Worm (Caenorhabditis elegans): ENCODE data around the gene mlcd-1.

The mlcd-1 gene

DNA sequence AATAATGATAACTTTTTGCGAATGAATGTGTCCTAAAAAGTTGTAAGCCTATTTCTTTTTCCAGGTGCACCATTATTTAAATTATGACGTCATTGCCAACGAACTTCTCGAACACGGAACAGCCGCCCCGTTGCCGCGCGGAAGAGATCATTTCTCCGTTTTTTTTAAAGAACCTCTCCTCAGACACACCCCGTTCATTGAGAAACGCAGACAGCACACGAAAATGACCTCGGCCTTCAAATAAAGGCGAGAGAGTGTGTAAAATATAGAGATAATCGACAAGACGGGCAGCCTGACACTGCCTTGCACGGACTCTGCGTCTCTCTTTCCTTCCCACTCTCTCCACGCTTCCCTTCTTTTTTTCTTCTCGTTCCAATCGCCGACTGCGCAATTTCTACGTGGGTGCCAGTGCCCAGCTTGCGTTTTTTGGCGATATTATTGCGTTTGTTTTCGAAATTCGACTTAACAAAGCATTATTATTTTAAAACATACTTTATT, 7.5 kb downstream of the mlcd-1 start (continued):
- TF ChIP-seq nhr-11 (tag; optimal IDR thresholded peaks at IDR 0.05) (no peak), odd-2 (tag; optimal IDR thresholded peaks at IDR 0.05) (no peak), ceh-6 (GFP tag; optimal IDR thresholded peaks at IDR 0.05) (no peak), elt-2 (tag; optimal IDR thresholded peaks at IDR 0.05) (no peak), unc-55 (GFP tag; optimal IDR thresholded peaks at IDR 0.05) (peak; percentile 67), madf-2 (tag; optimal IDR thresholded peaks at IDR 0.05) (no peak), hlh-30 (tag; optimal IDR thresholded peaks at IDR 0.05; ENCODE audit: insufficient read depth) (peak; percentile 26), K09A11.1 (tag; optimal IDR thresholded peaks at IDR 0.05; ENCODE audit: insufficient read depth) (no peak), pha-4 (tag; optimal IDR thresholded peaks at IDR 0.05) (no peak), unc-42 (tag; optimal IDR thresholded peaks at IDR 0.05) (peak; percentile 7), ref-2 (tag; optimal IDR thresholded peaks at IDR 0.05) (no peak), lim-6 (tag; optimal IDR thresholded peaks at IDR 0.05) (no peak), ceh-30 (tag; optimal IDR thresholded peaks at IDR 0.05) (no peak), ztf-16 (tag; optimal IDR thresholded peaks at IDR 0.05) (no peak), pat-9 (tag; optimal IDR thresholded peaks at IDR 0.05) (no peak), mec-3 (tag; optimal IDR thresholded peaks at IDR 0.05; ENCODE audit: borderline replicate concordance) (no peak), dmd-4 (tag; optimal IDR thresholded peaks at IDR 0.05; ENCODE audit: borderline replicate concordance) (no peak), hlh-8 (tag; optimal IDR thresholded peaks at IDR 0.05) (no peak), ttx-3 (tag; optimal IDR thresholded peaks at IDR 0.05) (no peak), ahr-1 (tag; optimal IDR thresholded peaks at IDR 0.05) (no peak), ceh-31 (tag; optimal IDR thresholded peaks at IDR 0.05) (peak; percentile 66), ceh-24 (tag; optimal IDR thresholded peaks at IDR 0.05) (no peak), pax-1 (tag; optimal IDR thresholded peaks at IDR 0.05) (peak; percentile 23), Y22D7AL.16 (tag; optimal IDR thresholded peaks at IDR 0.05) (no peak), sox-2 (GFP tag; IDR thresholded peaks at IDR 0.05) (no peak), C38D4.7 (GFP tag; optimal IDR thresholded peaks at IDR 0.05) (no peak), npax-4 (tag; optimal IDR thresholded peaks at IDR 0.05) (no peak), K02D7.2 (tag; optimal IDR thresholded peaks at IDR 0.05) (no peak), ceh-19 (GFP tag; optimal IDR thresholded peaks at IDR 0.05) (no peak), pha-2 (tag; optimal IDR thresholded peaks at IDR 0.05) (no peak), hlh-13 (GFP tag; optimal IDR thresholded peaks at IDR 0.05) (no peak), fax-1 (tag; optimal IDR thresholded peaks at IDR 0.05) (no peak), ceh-48 (tag; optimal IDR thresholded peaks at IDR 0.05) (no peak), unc-3 (GFP tag; conservative IDR thresholded peaks at IDR 0.05) (no peak), unc-3 (tag; optimal IDR thresholded peaks at IDR 0.05) (no peak), sox-4 (tag; optimal IDR thresholded peaks at IDR 0.05) (no peak), hlh-15 (tag; optimal IDR thresholded peaks at IDR 0.05) (no peak), ets-4 (tag; optimal IDR thresholded peaks at IDR 0.05) (peak; percentile 26), unc-86 (tag; optimal IDR thresholded peaks at IDR 0.05) (no peak), ceh-14 (tag; optimal IDR thresholded peaks at IDR 0.05) (no peak), gmeb-2 (tag; optimal IDR thresholded peaks at IDR 0.05) (no peak), pag-3 (tag; optimal IDR thresholded peaks at IDR 0.05; ENCODE audit: borderline replicate concordance) (no peak), tbx-2 (tag; optimal IDR thresholded peaks at IDR 0.05) (peak; percentile 48)

DNA sequence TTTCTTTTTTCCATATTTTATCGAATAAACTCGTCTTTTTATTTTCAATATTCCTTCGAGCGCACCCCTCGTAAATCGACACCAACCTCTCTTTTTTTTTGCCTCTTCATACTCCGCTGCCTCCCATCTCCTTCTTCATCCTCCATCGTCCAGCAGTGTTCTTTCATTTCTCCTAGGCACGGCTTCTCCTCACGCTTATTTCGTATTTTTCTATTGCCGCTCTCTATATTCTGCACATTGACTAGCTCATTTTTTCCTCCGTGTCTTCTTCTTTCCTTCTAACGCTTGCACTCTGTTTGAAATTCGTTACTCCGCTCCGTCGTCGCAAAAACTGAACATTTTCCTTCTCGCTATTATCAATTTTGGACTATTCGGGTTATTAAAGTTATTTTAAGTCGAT, 12.6 kb downstream of the mlcd-1 start:
- TF ChIP-seq unc-42 (tag; optimal IDR thresholded peaks at IDR 0.05): peak; percentile 33
- TF ChIP-seq ama-1 (optimal IDR thresholded peaks at IDR 0.05): no peak
